Worm (Caenorhabditis elegans) whole organism, young adult: ENCODE results near the gene fbxa-185.

ENCODE experiments used
- Y53F4B.3 ChIP-seq: fragments of 200-800 bp; sonication (Bioruptor generic); IDR thresholded peaks from 2 replicates; pipeline ENCODE4 v1.3.6; 2022; ENCODE audit warnings: missing genetic modification reagents, missing genetic modification characterization, missing compliant biosample characterization
- die-1 ChIP-seq: sonication (generic microtip); optimal IDR thresholded peaks from 2 replicates; lab custom pipeline; 2016; ENCODE audit warnings: missing genotype, mild to moderate bottlenecking, missing genetic modification characterization, missing compliant biosample characterization
- ekl-4 ChIP-seq: fragments of 200-800 bp; sonication (Bioruptor generic); IDR thresholded peaks from 2 replicates; pipeline ENCODE4 v1.3.6; 2022; ENCODE audit warnings: missing genetic modification reagents, missing genetic modification characterization, missing compliant biosample characterization
- sea-2 ChIP-seq: fragments of 200-800 bp; sonication (Bioruptor generic); IDR thresholded peaks from 2 replicates; pipeline ENCODE4 v1.3.6; 2022; ENCODE audit warnings: missing genetic modification characterization, missing compliant biosample characterization

ce11 chrV:17284159-17284558, 47.3 kb upstream of the fbxa-185 start:
- no peak for TF ChIP-seq ekl-4
- TF ChIP-seq die-1, result no peak
- TF ChIP-seq sea-2 (GFP tag; lab: Robert Waterston, UW), result no peak
- no peak for TF ChIP-seq Y53F4B.3 (GFP tag; lab: Robert Waterston, UW)
